Worm (Caenorhabditis elegans) whole organism, L4 larva: ENCODE measurements around the gene rib-1.

Source experiments
- F26F4.8 ChIP-seq: fragments of 200-800 bp; sonication (Bioruptor generic); conservative IDR thresholded peaks from 2 replicates; pipeline ENCODE4 v1.3.6; 2022; ENCODE audit warnings: missing genetic modification characterization, missing compliant biosample characterization
- F37D6.2 ChIP-seq: sonication (generic microtip); optimal IDR thresholded peaks from 2 replicates; lab custom pipeline; 2016; ENCODE audit warnings: mild to moderate bottlenecking, missing genetic modification characterization, missing compliant biosample characterization
- F49E8.2 ChIP-seq: sonication (generic microtip); optimal IDR thresholded peaks from 2 replicates; lab custom pipeline; 2016; ENCODE audit warnings: missing compliant biosample characterization, mild to moderate bottlenecking, missing genetic modification characterization, borderline replicate concordance
- T20F7.1 ChIP-seq: fragments of 200-800 bp; sonication (Bioruptor generic); optimal IDR thresholded peaks from 2 replicates; lab custom pipeline; 2018; ENCODE audit warnings: mild to moderate bottlenecking, missing genetic modification characterization, missing compliant biosample characterization
- T26A8.4 ChIP-seq: fragments of 200-800 bp; sonication (Bioruptor generic); IDR thresholded peaks from 2 replicates; pipeline ENCODE4 v1.3.6; 2022; ENCODE audit warnings: missing genetic modification characterization, missing compliant biosample characterization
- Y105C5A.15 ChIP-seq: fragments of 200-800 bp; sonication (Bioruptor generic); IDR thresholded peaks from 2 replicates; pipeline ENCODE4 v1.3.6; 2022; ENCODE audit warnings: missing genetic modification characterization, missing compliant biosample characterization
- aha-1 ChIP-seq: fragments of 150-350 bp; peaks from one replicate; lab custom pipeline; 2014; ENCODE audit warnings: missing biosample characterization, missing genetic modification characterization
- aly-2 ChIP-seq: sonication (generic microtip); optimal IDR thresholded peaks from 2 replicates; lab custom pipeline; 2018; ENCODE audit warnings: missing biosample characterization, missing genetic modification characterization
- ceh-62 ChIP-seq: sonication (generic microtip); optimal IDR thresholded peaks from 2 replicates; lab custom pipeline; 2017; ENCODE audit warnings: missing biosample characterization, missing genetic modification characterization
- ceh-82 ChIP-seq: sonication (generic microtip); optimal IDR thresholded peaks from 2 replicates; lab custom pipeline; 2017; ENCODE audit warnings: missing biosample characterization, missing genetic modification characterization
- ces-1 ChIP-seq: fragments of 150-350 bp; sonication (generic microtip); optimal IDR thresholded peaks from 4 replicates; lab custom pipeline; 2014; ENCODE audit warnings: missing biosample characterization, missing genetic modification reagents, missing genetic modification characterization
- ctbp-1 ChIP-seq: fragments of 200-800 bp; sonication (Bioruptor generic); IDR thresholded peaks from 2 replicates; pipeline ENCODE4 v1.3.6; 2022; ENCODE audit warnings: missing genetic modification reagents, missing genetic modification characterization, missing compliant biosample characterization
- daf-19 ChIP-seq: fragments of 200-800 bp; sonication (Bioruptor generic); conservative IDR thresholded peaks from 2 replicates; pipeline ENCODE4 v1.3.6; 2022; ENCODE audit warnings: missing genetic modification characterization, missing compliant biosample characterization
- daf-8 ChIP-seq: fragments of 200-800 bp; sonication (Bioruptor generic); IDR thresholded peaks from 2 replicates; pipeline ENCODE4 v1.3.6; 2022; ENCODE audit warnings: missing genetic modification characterization, missing compliant biosample characterization
- dmd-9 ChIP-seq: fragments of 200-800 bp; sonication (Bioruptor generic); IDR thresholded peaks from 2 replicates; pipeline ENCODE4 v1.3.6; 2022; ENCODE audit warnings: missing genetic modification reagents, missing genetic modification characterization, missing compliant biosample characterization
- dpl-1 ChIP-seq: fragments of 150-350 bp; optimal IDR thresholded peaks from 2 replicates; lab custom pipeline; 2014; ENCODE audit warnings: missing biosample characterization, missing genetic modification reagents, missing genetic modification characterization
- egl-27 ChIP-seq: sonication (generic microtip); optimal IDR thresholded peaks from 3 replicates; lab custom pipeline; 2017; ENCODE audit warnings: missing biosample characterization, missing genetic modification reagents, missing genetic modification characterization
- egl-43 ChIP-seq: fragments of 200-800 bp; sonication (Bioruptor generic); IDR thresholded peaks from 2 replicates; pipeline ENCODE4 v1.3.6; 2022; ENCODE audit warnings: missing genetic modification reagents, missing genetic modification characterization, missing compliant biosample characterization
- fkh-10 ChIP-seq: fragments of 150-350 bp; optimal IDR thresholded peaks from 2 replicates; lab custom pipeline; 2014; ENCODE audit warnings: missing biosample characterization, missing genetic modification reagents, missing genetic modification characterization
- hif-1 ChIP-seq, 2 experiments: sonication (generic microtip); optimal IDR thresholded peaks; 2 replicates each; lab custom pipeline; 2016 to 2017; ENCODE audit warnings: missing compliant biosample characterization in 2 of 2, missing genetic modification characterization in 2 of 2, missing genetic modification reagents in 2 of 2, missing genotype in 2 of 2, mild to moderate bottlenecking in 1 of 2
- hlh-30 ChIP-seq: sonication (generic microtip); optimal IDR thresholded peaks from 2 replicates; lab custom pipeline; 2017; ENCODE audit warnings: antibody characterized with exemption, mild to moderate bottlenecking, missing genetic modification characterization, missing compliant biosample characterization; ENCODE audit not compliant: insufficient read depth
- jun-1 ChIP-seq: fragments of 150-350 bp; optimal IDR thresholded peaks from 2 replicates; lab custom pipeline; 2014; ENCODE audit warnings: missing biosample characterization, missing genetic modification reagents, missing genetic modification characterization
- lin-15B ChIP-seq: fragments of 150-350 bp; sonication (generic microtip); optimal IDR thresholded peaks from 3 replicates; lab custom pipeline; 2014; ENCODE audit warnings: missing biosample characterization, missing genetic modification characterization
- lin-29 ChIP-seq: fragments of 200-800 bp; sonication (Bioruptor generic); IDR thresholded peaks from 2 replicates; pipeline ENCODE4 v1.3.6; 2022; ENCODE audit warnings: missing genetic modification reagents, missing genetic modification characterization, missing compliant biosample characterization
- lsy-2 ChIP-seq, 2 experiments: fragments of 150-350 bp in 1 of 2; sonication (generic microtip) in 1 of 2; optimal IDR thresholded peaks; 2 replicates each; lab custom pipeline; 2014 to 2017; ENCODE audit warnings: missing biosample characterization in 2 of 2, missing genetic modification characterization in 2 of 2
- madf-5 ChIP-seq, 2 experiments: fragments of 200-800 bp; sonication (Bioruptor generic); IDR thresholded peaks; 2 replicates each; pipeline ENCODE4 v1.3.6; 2022; ENCODE audit warnings: missing compliant biosample characterization in 2 of 2, missing genetic modification characterization in 2 of 2
- mdl-1 ChIP-seq, 2 experiments: fragments of 150-350 bp in 1 of 2; sonication (generic microtip) in 1 of 2; optimal IDR thresholded peaks; 2 replicates each; lab custom pipeline; 2014 to 2017; ENCODE audit warnings: missing biosample characterization in 2 of 2, missing genetic modification characterization in 2 of 2
- mep-1 ChIP-seq: fragments of 150-350 bp; sonication (generic microtip); optimal IDR thresholded peaks from 3 replicates; lab custom pipeline; 2014; ENCODE audit warnings: missing biosample characterization, missing genetic modification characterization
- mxl-3 ChIP-seq: fragments of 200-800 bp; sonication (Bioruptor generic); optimal IDR thresholded peaks from 2 replicates; lab custom pipeline; 2018; ENCODE audit warnings: mild to moderate bottlenecking, missing genetic modification characterization, missing compliant biosample characterization
- nhr-111 ChIP-seq: fragments of 200-800 bp; sonication (Bioruptor generic); optimal IDR thresholded peaks from 2 replicates; lab custom pipeline; 2018; ENCODE audit warnings: mild to moderate bottlenecking, missing genetic modification characterization, missing compliant biosample characterization
- pqm-1 ChIP-seq: sonication (generic microtip); optimal IDR thresholded peaks from 2 replicates; lab custom pipeline; 2017; ENCODE audit warnings: missing biosample characterization, missing genetic modification characterization
- set-16 ChIP-seq: fragments of 200-800 bp; sonication (Bioruptor generic); IDR thresholded peaks from 2 replicates; pipeline ENCODE4 v1.3.6; 2022; ENCODE audit warnings: missing genetic modification reagents, missing genetic modification characterization, missing compliant biosample characterization
- skn-1 ChIP-seq: fragments of 150-350 bp; optimal IDR thresholded peaks from 2 replicates; lab custom pipeline; 2014; ENCODE audit warnings: missing biosample characterization, missing genetic modification characterization
- spr-3 ChIP-seq: fragments of 200-800 bp; sonication (Bioruptor generic); optimal IDR thresholded peaks from 2 replicates; lab custom pipeline; 2018; ENCODE audit warnings: mild to moderate bottlenecking, missing genetic modification characterization, missing compliant biosample characterization
- unc-130 ChIP-seq: sonication (generic microtip); optimal IDR thresholded peaks from 2 replicates; lab custom pipeline; 2016; ENCODE audit warnings: missing genetic modification reagents, missing genetic modification characterization, missing compliant biosample characterization
- unc-62 ChIP-seq, 3 experiments: fragments of 150-350 bp in 1 of 3; sonication (generic microtip); optimal IDR thresholded peaks in 2 of 3; peaks in 1 of 3; 1 replicate in 1 of 3; 2 replicates in 2 of 3; lab custom pipeline; 2014 to 2017; ENCODE audit warnings: missing biosample characterization in 3 of 3, missing genetic modification characterization in 3 of 3, missing genetic modification reagents in 3 of 3, missing genotype in 1 of 3
- zag-1 ChIP-seq: fragments of 150-350 bp; optimal IDR thresholded peaks from 2 replicates; lab custom pipeline; 2014; ENCODE audit warnings: missing biosample characterization, missing genetic modification characterization
- zip-11 ChIP-seq: fragments of 200-800 bp; sonication (Bioruptor generic); IDR thresholded peaks from 2 replicates; pipeline ENCODE4 v1.3.6; 2022; ENCODE audit warnings: missing genetic modification characterization, missing compliant biosample characterization
- ztf-7 ChIP-seq: fragments of 150-350 bp; optimal IDR thresholded peaks from 2 replicates; lab custom pipeline; 2014; ENCODE audit warnings: missing biosample characterization, missing genetic modification characterization

The rib-1 gene

ce11 chrIV:11601721-11602405 lies 23.3 kb downstream of the rib-1 start (continued):
- TF ChIP-seq ctbp-1 (GFP tag; lab: Robert Waterston, UW) (0 out of 2 replicates have a peak, but pooled peaks have one; percentile 30), lin-15B (tag; lab: Kevin White, UChicago) (no peak), set-16 (GFP tag; lab: Robert Waterston, UW) (peak; percentile 9; the same call in 1 of the 2 replicates), dpl-1 (GFP tag; lab: Kevin White, UChicago) (peak; percentile 63), F26F4.8 (no peak), ceh-82 (no peak), aha-1 (tag; lab: Kevin White, UChicago) (peak; percentile 89), zip-11 (GFP tag; lab: Robert Waterston, UW) (no peak), daf-19 (GFP tag; lab: Robert Waterston, UW) (no peak), hlh-30 (peak; percentile 48), mdl-1 (tag; optimal IDR thresholded peaks at IDR 0.05; lab: Kevin White, UChicago) (no peak), ztf-7 (tag; lab: Kevin White, UChicago) (no peak), unc-130 (GFP tag; lab: Kevin White, UChicago) (peak; percentile 37), nhr-111 (GFP tag; lab: Kevin White, UChicago) (no peak), egl-27 (tag; lab: Kevin White, UChicago) (no peak), ceh-62 (tag; lab: Kevin White, UChicago) (no peak), mxl-3 (GFP tag; lab: Kevin White, UChicago) (no peak), jun-1 (tag; lab: Kevin White, UChicago) (no peak), daf-8 (no peak), hif-1 (tag; optimal IDR thresholded peaks at IDR 0.05; lab: Kevin White, UChicago) (peak in 1 of 2 experiments; percentile 42), T26A8.4 (GFP tag; lab: Robert Waterston, UW) (peak; percentile 58), zag-1 (no peak), pqm-1 (tag; lab: Kevin White, UChicago) (no peak), F49E8.2 (tag; lab: Kevin White, UChicago) (no peak), Y105C5A.15 (GFP tag; lab: Robert Waterston, UW) (no peak), mep-1 (tag; lab: Kevin White, UChicago) (peak; percentile 70), madf-5 (GFP tag; IDR thresholded peaks at IDR 0.05; lab: Robert Waterston, UW) (no peak), dmd-9 (GFP tag; lab: Robert Waterston, UW) (no peak), T20F7.1 (GFP tag; lab: Kevin White, UChicago) (no peak), spr-3 (GFP tag; lab: Kevin White, UChicago) (no peak), lin-29 (no peak), unc-62 (GFP tag; optimal IDR thresholded peaks at IDR 0.05 in 1 of 2; lab: Kevin White, UChicago) (no peak), unc-62 (tag; optimal IDR thresholded peaks at IDR 0.05; lab: Kevin White, UChicago) (no peak), F37D6.2 (tag; lab: Kevin White, UChicago) (peak; percentile 27), fkh-10 (GFP tag; lab: Kevin White, UChicago) (peak; percentile 27), aly-2 (no peak), skn-1 (no peak), ces-1 (GFP tag; lab: Kevin White, UChicago) (no peak), lsy-2 (tag; optimal IDR thresholded peaks at IDR 0.05; lab: Kevin White, UChicago) (peak; percentile 16 to 94)

- TF ChIP-seq aha-1 (tag; lab: Kevin White, UChicago) (peak; percentile 92), jun-1 (tag; lab: Kevin White, UChicago) (no peak), dmd-9 (GFP tag; lab: Robert Waterston, UW) (no peak), egl-43 (GFP tag; lab: Robert Waterston, UW) (0 out of 2 replicates have a peak, but pooled peaks have one; percentile 6)
Observed at ce11 chrIV:11602498-11603068, 24.0 kb downstream of the rib-1 start, which contains the start of gene rps-11. Gene rps-11 (plus strand): TSS chrIV:11602641.
